Worm (Caenorhabditis elegans) whole organism, L4 larva: Measurements from ENCODE around the gene fbxl-1.

ENCODE experiments used
- F10B5.3 ChIP-seq: sonication (generic microtip); optimal IDR thresholded peaks from 2 replicates; lab custom pipeline; 2016; ENCODE audit warnings: mild to moderate bottlenecking, missing genetic modification characterization, missing compliant biosample characterization
- F44E2.7 ChIP-seq: fragments of 200-800 bp; sonication (Bioruptor generic); IDR thresholded peaks from 2 replicates; pipeline ENCODE4 v2.1.2; 2022; ENCODE audit warnings: missing genetic modification characterization, missing compliant biosample characterization
- F49E8.2 ChIP-seq: sonication (generic microtip); optimal IDR thresholded peaks from 2 replicates; lab custom pipeline; 2016; ENCODE audit warnings: missing compliant biosample characterization, mild to moderate bottlenecking, missing genetic modification characterization, borderline replicate concordance
- R02D3.7 ChIP-seq: fragments of 150-350 bp; sonication (generic microtip); optimal IDR thresholded peaks from 3 replicates; lab custom pipeline; 2014; ENCODE audit warnings: missing biosample characterization, missing genetic modification characterization
- Y48G9A.11 ChIP-seq: fragments of 200-800 bp; sonication (Bioruptor generic); IDR thresholded peaks from 2 replicates; pipeline ENCODE4 v1.3.6; 2022; ENCODE audit warnings: missing genetic modification reagents, missing genetic modification characterization, missing compliant biosample characterization
- Y75B8A.6 ChIP-seq: fragments of 200-800 bp; sonication (Bioruptor generic); IDR thresholded peaks from 2 replicates; pipeline ENCODE4 v1.3.6; 2022; ENCODE audit warnings: missing genetic modification reagents, missing genetic modification characterization, missing compliant biosample characterization
- ama-1 ChIP-seq: fragments of 150-350 bp; optimal IDR thresholded peaks from 2 replicates; lab custom pipeline; 2014; ENCODE audit warnings: inconsistent platforms, mixed read lengths
- attf-4 ChIP-seq: sonication (generic microtip); optimal IDR thresholded peaks from 3 replicates; lab custom pipeline; 2017; ENCODE audit warnings: missing biosample characterization, missing genetic modification characterization
- ceh-32 ChIP-seq: sonication (generic microtip); optimal IDR thresholded peaks from 2 replicates; lab custom pipeline; 2016; ENCODE audit warnings: mild to moderate bottlenecking, missing genetic modification characterization, missing compliant biosample characterization; ENCODE audit not compliant: poor library complexity
- ceh-62 ChIP-seq: sonication (generic microtip); optimal IDR thresholded peaks from 2 replicates; lab custom pipeline; 2017; ENCODE audit warnings: missing biosample characterization, missing genetic modification characterization
- ceh-82 ChIP-seq: sonication (generic microtip); optimal IDR thresholded peaks from 2 replicates; lab custom pipeline; 2017; ENCODE audit warnings: missing biosample characterization, missing genetic modification characterization
- cey-2 ChIP-seq: sonication (generic microtip); optimal IDR thresholded peaks from 3 replicates; lab custom pipeline; 2017; ENCODE audit warnings: missing genetic modification characterization, mild to moderate bottlenecking, missing compliant biosample characterization, antibody characterized with exemption, borderline replicate concordance; ENCODE audit not compliant: insufficient read depth
- ctbp-1 ChIP-seq: fragments of 200-800 bp; sonication (Bioruptor generic); IDR thresholded peaks from 2 replicates; pipeline ENCODE4 v1.3.6; 2022; ENCODE audit warnings: missing genetic modification reagents, missing genetic modification characterization, missing compliant biosample characterization
- daf-12 ChIP-seq: fragments of 150-350 bp; optimal IDR thresholded peaks from 2 replicates; lab custom pipeline; 2014; ENCODE audit warnings: missing biosample characterization, missing genetic modification reagents, missing genetic modification characterization
- daf-19 ChIP-seq: fragments of 200-800 bp; sonication (Bioruptor generic); conservative IDR thresholded peaks from 2 replicates; pipeline ENCODE4 v1.3.6; 2022; ENCODE audit warnings: missing genetic modification characterization, missing compliant biosample characterization
- daf-8 ChIP-seq: fragments of 200-800 bp; sonication (Bioruptor generic); IDR thresholded peaks from 2 replicates; pipeline ENCODE4 v1.3.6; 2022; ENCODE audit warnings: missing genetic modification characterization, missing compliant biosample characterization
- dmd-8 ChIP-seq: fragments of 200-800 bp; sonication (Bioruptor generic); IDR thresholded peaks from 2 replicates; pipeline ENCODE4 v1.3.6; 2022; ENCODE audit warnings: missing genetic modification characterization, missing compliant biosample characterization
- dpl-1 ChIP-seq: fragments of 150-350 bp; optimal IDR thresholded peaks from 2 replicates; lab custom pipeline; 2014; ENCODE audit warnings: missing biosample characterization, missing genetic modification reagents, missing genetic modification characterization
- dve-1 ChIP-seq: sonication (generic microtip); optimal IDR thresholded peaks from 2 replicates; lab custom pipeline; 2017; ENCODE audit warnings: antibody characterized with exemption, mild to moderate bottlenecking, missing genetic modification characterization, missing compliant biosample characterization; ENCODE audit not compliant: insufficient read depth
- egl-43 ChIP-seq: fragments of 200-800 bp; sonication (Bioruptor generic); IDR thresholded peaks from 2 replicates; pipeline ENCODE4 v1.3.6; 2022; ENCODE audit warnings: missing genetic modification reagents, missing genetic modification characterization, missing compliant biosample characterization
- gei-8 ChIP-seq: fragments of 200-800 bp; sonication (Bioruptor generic); optimal IDR thresholded peaks from 2 replicates; lab custom pipeline; 2018; ENCODE audit warnings: mild to moderate bottlenecking, missing genetic modification characterization, missing compliant biosample characterization
- hlh-11 ChIP-seq: fragments of 200-800 bp; sonication (Bioruptor generic); optimal IDR thresholded peaks from 2 replicates; lab custom pipeline; 2018; ENCODE audit warnings: mild to moderate bottlenecking, missing genetic modification characterization, missing compliant biosample characterization
- lin-1 ChIP-seq: fragments of 200-800 bp; sonication (Bioruptor generic); IDR thresholded peaks from 2 replicates; pipeline ENCODE4 v1.3.6; 2022; ENCODE audit warnings: missing genetic modification reagents, missing genetic modification characterization, missing compliant biosample characterization
- lin-29 ChIP-seq: fragments of 200-800 bp; sonication (Bioruptor generic); IDR thresholded peaks from 2 replicates; pipeline ENCODE4 v1.3.6; 2022; ENCODE audit warnings: missing genetic modification reagents, missing genetic modification characterization, missing compliant biosample characterization
- lin-38 ChIP-seq: fragments of 200-800 bp; sonication (Bioruptor generic); IDR thresholded peaks from 2 replicates; pipeline ENCODE4 v1.3.6; 2022; ENCODE audit warnings: missing genetic modification reagents, missing genetic modification characterization, missing compliant biosample characterization
- lin-39 ChIP-seq: fragments of 150-350 bp; optimal IDR thresholded peaks from 2 replicates; lab custom pipeline; 2014; ENCODE audit warnings: missing biosample characterization, missing genetic modification reagents, missing genetic modification characterization
- lir-3 ChIP-seq: sonication (generic microtip); optimal IDR thresholded peaks from 2 replicates; lab custom pipeline; 2016; ENCODE audit warnings: mild to moderate bottlenecking, missing genetic modification characterization, missing compliant biosample characterization
- lsy-2 ChIP-seq, 2 experiments: fragments of 150-350 bp in 1 of 2; sonication (generic microtip) in 1 of 2; optimal IDR thresholded peaks; 2 replicates each; lab custom pipeline; 2014 to 2017; ENCODE audit warnings: missing biosample characterization in 2 of 2, missing genetic modification characterization in 2 of 2
- mep-1 ChIP-seq: fragments of 150-350 bp; sonication (generic microtip); optimal IDR thresholded peaks from 3 replicates; lab custom pipeline; 2014; ENCODE audit warnings: missing biosample characterization, missing genetic modification characterization
- mes-2 ChIP-seq: sonication (generic microtip); optimal IDR thresholded peaks from 2 replicates; lab custom pipeline; 2016; ENCODE audit warnings: missing genotype, mild to moderate bottlenecking, missing genetic modification characterization, missing compliant biosample characterization; ENCODE audit not compliant: poor library complexity, severe bottlenecking
- mxl-3 ChIP-seq: fragments of 200-800 bp; sonication (Bioruptor generic); optimal IDR thresholded peaks from 2 replicates; lab custom pipeline; 2018; ENCODE audit warnings: mild to moderate bottlenecking, missing genetic modification characterization, missing compliant biosample characterization
- nhr-102 ChIP-seq: sonication (generic microtip); optimal IDR thresholded peaks from 2 replicates; lab custom pipeline; 2016; ENCODE audit warnings: mild to moderate bottlenecking, missing genetic modification characterization, moderate library complexity, missing compliant biosample characterization
- nhr-111 ChIP-seq: fragments of 200-800 bp; sonication (Bioruptor generic); optimal IDR thresholded peaks from 2 replicates; lab custom pipeline; 2018; ENCODE audit warnings: mild to moderate bottlenecking, missing genetic modification characterization, missing compliant biosample characterization
- nhr-237 ChIP-seq: sonication (generic microtip); optimal IDR thresholded peaks from 2 replicates; lab custom pipeline; 2017; ENCODE audit warnings: missing biosample characterization, missing genetic modification characterization
- nhr-28 ChIP-seq: fragments of 150-350 bp; optimal IDR thresholded peaks from 2 replicates; lab custom pipeline; 2014; ENCODE audit warnings: missing biosample characterization, missing genetic modification characterization
- nhr-42 ChIP-seq: fragments of 200-800 bp; sonication (Bioruptor generic); IDR thresholded peaks from 2 replicates; pipeline ENCODE4 v1.3.6; 2022; ENCODE audit warnings: missing genetic modification characterization, missing compliant biosample characterization
- nhr-6 ChIP-seq: fragments of 150-350 bp; optimal IDR thresholded peaks from 2 replicates; lab custom pipeline; 2014; ENCODE audit warnings: missing biosample characterization, missing genetic modification characterization
- nhr-77 ChIP-seq: fragments of 150-350 bp; optimal IDR thresholded peaks from 2 replicates; lab custom pipeline; 2014; ENCODE audit warnings: missing biosample characterization, missing genetic modification characterization
- rbr-2 ChIP-seq: sonication (generic microtip); optimal IDR thresholded peaks from 2 replicates; lab custom pipeline; 2016; ENCODE audit warnings: missing genotype, missing genetic modification characterization, missing compliant biosample characterization
- sdz-12 ChIP-seq: fragments of 200-800 bp; sonication (Bioruptor generic); optimal IDR thresholded peaks from 2 replicates; lab custom pipeline; 2018; ENCODE audit warnings: mild to moderate bottlenecking, missing genetic modification characterization, missing compliant biosample characterization
- zfp-2 ChIP-seq: sonication (generic microtip); optimal IDR thresholded peaks from 2 replicates; lab custom pipeline; 2016; ENCODE audit warnings: mild to moderate bottlenecking, missing genetic modification characterization, missing compliant biosample characterization
- zfp-3 ChIP-seq: fragments of 200-800 bp; sonication (Bioruptor generic); conservative IDR thresholded peaks from 2 replicates; pipeline ENCODE4 v1.3.6; 2022; ENCODE audit warnings: missing genetic modification reagents, missing genetic modification characterization, missing compliant biosample characterization
- ztf-11 ChIP-seq: fragments of 150-350 bp; optimal IDR thresholded peaks from 2 replicates; lab custom pipeline; 2014; ENCODE audit warnings: missing biosample characterization, missing genetic modification characterization

The fbxl-1 gene

DNA sequence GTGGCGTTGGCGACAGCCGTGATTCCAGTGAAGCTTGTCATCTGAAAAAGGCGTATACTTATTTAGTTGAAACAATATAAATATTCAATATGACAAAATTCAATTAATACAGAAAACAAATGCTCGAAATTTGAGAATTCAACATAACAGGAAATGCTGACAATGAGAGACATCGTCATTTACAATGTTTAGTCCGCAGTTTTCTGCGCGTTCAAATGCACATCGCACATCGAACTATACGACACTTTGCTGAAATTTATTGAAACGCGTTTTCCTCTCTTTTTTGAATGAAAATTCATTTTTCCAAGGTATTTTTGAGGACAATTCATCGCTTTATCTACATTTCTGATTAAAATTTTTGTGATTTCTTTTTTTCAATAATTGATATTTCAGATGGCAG lies 16.4 kb downstream of the fbxl-1 start, which contains the start of the genes pbs-6 and cids-1:
Gene pbs-6 (minus strand): TSS at position 41 of the 400 bp plus-strand sequence.
Gene cids-1 (plus strand): TSS at position 394 of the 400 bp plus-strand sequence.
- TF ChIP-seq lir-3 (tag; lab: Kevin White, UChicago), result no peak
- TF ChIP-seq mxl-3 (GFP tag; lab: Kevin White, UChicago), result no peak
- no peak for TF ChIP-seq dmd-8 (GFP tag; lab: Robert Waterston, UW)
- no peak for TF ChIP-seq nhr-77
- TF ChIP-seq lsy-2 (tag; optimal IDR thresholded peaks at IDR 0.05; lab: Kevin White, UChicago), result peak in 1 of 2 experiments; percentile 59
- TF ChIP-seq dpl-1 (GFP tag; lab: Kevin White, UChicago), result peak; percentile 26
- peak; percentile 36 for TF ChIP-seq mes-2 (tag; lab: Kevin White, UChicago)
- TF ChIP-seq nhr-237 (tag; lab: Kevin White, UChicago), result no peak
- no peak for TF ChIP-seq zfp-3 (GFP tag; lab: Robert Waterston, UW)
- TF ChIP-seq ztf-11 (tag; lab: Kevin White, UChicago), result no peak
- TF ChIP-seq mep-1 (tag; lab: Kevin White, UChicago), result no peak
- TF ChIP-seq R02D3.7 (tag; lab: Kevin White, UChicago), result no peak
- no peak for TF ChIP-seq F44E2.7 (GFP tag; lab: Robert Waterston, UW)
- 0 out of 2 replicates have a peak, but pooled peaks have one; percentile 14 for TF ChIP-seq lin-38 (GFP tag; lab: Robert Waterston, UW)
- TF ChIP-seq nhr-102, result no peak
- no peak for TF ChIP-seq rbr-2 (tag; lab: Kevin White, UChicago)
- TF ChIP-seq nhr-111 (GFP tag; lab: Kevin White, UChicago), result no peak
- TF ChIP-seq nhr-6, result no peak
- no peak for TF ChIP-seq hlh-11 (tag; lab: Kevin White, UChicago)
- TF ChIP-seq, all 104 proteins: peak for 4

DNA sequence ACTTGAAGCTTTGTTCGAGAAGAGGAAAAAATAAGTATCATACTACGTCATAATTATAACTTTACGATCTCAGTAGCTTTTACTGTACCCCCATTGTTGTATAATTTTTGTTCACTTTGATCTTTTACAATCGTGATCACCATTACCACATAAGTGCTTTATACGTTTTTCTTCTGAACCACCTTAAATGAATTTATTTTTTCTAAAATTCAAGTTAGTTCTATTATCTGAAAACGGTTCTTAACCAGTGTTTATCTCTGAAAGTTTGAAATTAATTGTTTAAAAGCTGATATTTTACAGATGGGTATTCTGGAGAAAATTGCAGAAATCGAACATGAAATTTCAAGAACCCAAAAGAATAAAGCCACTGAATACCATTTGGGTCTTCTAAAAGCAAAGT lies 18.0 kb downstream of the fbxl-1 start, which contains the start of gene C02F5.3:
Gene C02F5.3 (plus strand): TSS at position 301 of the 400 bp plus-strand sequence.
- TF ChIP-seq lir-3 (tag; lab: Kevin White, UChicago), result no peak
- TF ChIP-seq ceh-82, result no peak
- no peak for TF ChIP-seq daf-12 (tag; lab: Kevin White, UChicago)
- no peak for TF ChIP-seq ctbp-1
- TF ChIP-seq egl-43, result no peak
- no peak for TF ChIP-seq dve-1 (tag; lab: Kevin White, UChicago)
- TF ChIP-seq sdz-12 (GFP tag; lab: Kevin White, UChicago), result no peak
- TF ChIP-seq gei-8 (GFP tag; lab: Kevin White, UChicago), result no peak
- no peak for TF ChIP-seq nhr-28
- TF ChIP-seq, all 104 proteins: peak for 0

DNA sequence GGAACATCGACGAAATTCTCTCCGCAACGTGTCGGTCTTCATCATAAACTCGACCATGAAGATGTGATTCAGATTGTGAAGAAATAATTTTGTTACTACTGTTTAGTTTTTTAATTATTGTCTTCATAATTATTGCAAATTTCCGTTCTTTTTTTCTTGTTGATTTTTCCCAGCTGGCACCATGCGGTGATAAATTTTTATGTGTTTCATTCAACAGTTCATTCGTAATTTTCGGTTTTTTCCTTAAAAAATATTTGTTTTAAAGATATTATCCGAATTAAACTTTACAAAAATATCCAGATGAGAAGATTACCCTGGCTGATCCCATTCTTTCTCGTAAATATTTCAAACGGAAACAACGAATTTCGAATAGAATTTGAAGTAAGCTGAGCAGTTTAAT lies 19.4 kb downstream of the fbxl-1 start, which contains the start of gene C02F5.13:
Gene C02F5.13 (plus strand): TSS at position 301 of the 400 bp plus-strand sequence.
- TF ChIP-seq daf-19 (GFP tag; lab: Robert Waterston, UW) (no peak), ceh-32 (tag; lab: Kevin White, UChicago) (no peak), lsy-2 (tag; optimal IDR thresholded peaks at IDR 0.05; lab: Kevin White, UChicago) (no peak), Y48G9A.11 (GFP tag; lab: Robert Waterston, UW) (no peak)

DNA sequence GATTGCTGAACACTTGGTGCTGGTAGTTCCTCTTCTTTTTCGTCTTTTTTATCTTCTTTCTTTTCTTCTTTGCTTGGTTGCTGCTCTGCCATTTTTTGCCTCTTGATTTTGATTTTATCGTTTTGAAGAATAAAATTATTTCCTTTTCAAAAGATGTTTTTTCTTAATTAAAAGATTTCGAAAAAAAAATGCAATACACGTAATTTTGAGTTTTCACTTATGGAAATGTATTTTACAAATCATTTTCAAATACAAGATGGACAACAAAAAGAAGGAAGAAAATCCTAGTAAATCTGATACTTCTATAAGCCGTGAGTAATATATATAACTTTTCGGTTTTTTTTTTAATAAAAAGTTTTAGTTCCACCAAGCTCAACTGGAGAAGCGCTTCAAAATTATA lies 21.8 kb downstream of the fbxl-1 start, which contains the start of the genes C02F5.10 and C02F5.2:
Gene C02F5.10 (minus strand): TSS at position 101 of the 400 bp plus-strand sequence.
Gene C02F5.2 (plus strand): TSS at position 239 of the 400 bp plus-strand sequence.
- TF ChIP-seq lin-29 (GFP tag; lab: Robert Waterston, UW) (no peak), ceh-62 (no peak)

DNA sequence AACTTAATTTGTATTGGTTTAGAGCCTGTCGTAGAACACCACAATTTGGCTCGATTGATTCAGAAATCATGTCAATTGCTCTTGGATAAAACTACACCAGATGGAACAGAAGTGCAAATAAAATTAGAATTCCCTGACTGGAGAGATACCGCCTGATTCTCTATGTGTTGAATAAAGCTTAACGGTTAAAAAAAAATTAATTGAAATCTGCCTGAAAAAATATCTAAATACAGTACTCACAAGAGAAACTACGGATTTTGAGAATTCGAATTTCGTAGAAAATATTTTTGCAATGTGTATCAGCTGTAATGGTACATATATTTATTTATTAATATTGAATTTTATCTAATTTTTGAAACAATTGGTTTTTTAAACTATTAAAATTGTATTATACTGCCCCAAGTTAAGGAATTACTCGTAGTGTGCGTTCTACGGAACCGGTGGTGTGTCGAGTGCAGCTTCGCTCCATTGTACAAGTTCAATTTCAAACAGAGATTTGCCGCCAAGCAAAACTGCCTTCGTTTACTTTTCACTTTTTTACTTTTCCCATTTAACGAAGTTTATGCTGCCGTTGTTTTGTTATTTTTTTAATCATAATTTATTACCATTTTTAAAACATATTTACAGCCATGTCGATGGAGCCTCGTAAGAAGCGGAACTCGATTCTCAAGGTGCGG lies 22.5 kb downstream of the fbxl-1 start, which contains the start of gene knl-1:
Gene knl-1 (plus strand): TSS at position 626 of the 677 bp plus-strand sequence.
- TF ChIP-seq lin-39 (tag; lab: Kevin White, UChicago), result no peak
- TF ChIP-seq ama-1 (lab: Kevin White, UChicago), result no peak
- no peak for TF ChIP-seq Y75B8A.6 (GFP tag; lab: Robert Waterston, UW)
- no peak for TF ChIP-seq F49E8.2 (tag; lab: Kevin White, UChicago)
- no peak for TF ChIP-seq F10B5.3
- TF ChIP-seq attf-4 (tag; lab: Kevin White, UChicago), result no peak
- no peak for TF ChIP-seq zfp-3 (GFP tag; lab: Robert Waterston, UW)
- TF ChIP-seq nhr-42 (GFP tag; lab: Robert Waterston, UW), result no peak
- TF ChIP-seq zfp-2 (tag; lab: Kevin White, UChicago), result no peak
- no peak for TF ChIP-seq ztf-11 (tag; lab: Kevin White, UChicago)
- no peak for TF ChIP-seq daf-8 (GFP tag; lab: Robert Waterston, UW)
- peak; percentile 75 for TF ChIP-seq dpl-1 (GFP tag; lab: Kevin White, UChicago)
- no peak for TF ChIP-seq cey-2 (tag; lab: Kevin White, UChicago)
- no peak for TF ChIP-seq lin-1 (GFP tag; lab: Robert Waterston, UW)
